Fruit fly (Drosophila melanogaster) Kc167 (cell line): ENCODE measurements around the gene Ctl2.

Experiments used
- Myc ChIP-seq: fragments of >200 bp; optimal IDR thresholded peaks from 2 replicates; lab custom pipeline; 2017; ENCODE audit warnings: missing external identifiers
- h ChIP-seq: fragments of >200 bp; optimal IDR thresholded peaks from 3 replicates; lab custom pipeline; 2018; ENCODE audit warnings: missing external identifiers

dm6 chr3R:29082511-29083296, 40.5 kb upstream of the Ctl2 start:
- TF ChIP-seq h (lab: Kevin White, UChicago) (no peak), Myc (lab: Kevin White, UChicago) (no peak)
